Worm (Caenorhabditis elegans): Measurements from ENCODE around the gene spc-1.
A peak's percentile ranks its signal among the peaks of the same experiment; 100 is the strongest.

Gene spc-1

ce11 chrX:3156062-3156791 lies 29.3 kb upstream of the spc-1 start:
- TF ChIP-seq unc-39 (tag; optimal IDR thresholded peaks at IDR 0.05) (no peak), snpc-4 (tag; optimal IDR thresholded peaks at IDR 0.05) (no peak), flh-1 (GFP tag; optimal IDR thresholded peaks at IDR 0.05) (no peak), ham-2 (GFP tag; optimal IDR thresholded peaks at IDR 0.05) (no peak), tbx-8 (GFP tag; optimal IDR thresholded peaks at IDR 0.05) (no peak), cnd-1 (tag; optimal IDR thresholded peaks at IDR 0.05) (no peak), zip-8 (tag; optimal IDR thresholded peaks at IDR 0.05) (no peak), ceh-83 (GFP tag; optimal IDR thresholded peaks at IDR 0.05) (no peak)

ce11 chrX:3155111-3155843 lies 28.4 kb upstream of the spc-1 start:
- TF ChIP-seq zip-8 (tag; optimal IDR thresholded peaks at IDR 0.05), result peak; percentile 6
- TF ChIP-seq drap-1 (GFP tag; optimal IDR thresholded peaks at IDR 0.05), result no peak

ce11 chrX:3154562-3154961 lies 27.7 kb upstream of the spc-1 start:
- TF ChIP-seq nhr-76 (tag; optimal IDR thresholded peaks at IDR 0.05) (no peak), blmp-1 (tag; optimal IDR thresholded peaks at IDR 0.05) (no peak), ces-1 (GFP tag; optimal IDR thresholded peaks at IDR 0.05) (no peak), hlh-1 (tag; optimal IDR thresholded peaks at IDR 0.05) (no peak), tbx-8 (GFP tag; optimal IDR thresholded peaks at IDR 0.05) (no peak)

ce11 chrX:3153133-3153532 lies 26.3 kb upstream of the spc-1 start:
- TF ChIP-seq unc-39 (tag; optimal IDR thresholded peaks at IDR 0.05) (no peak), nhr-28 (tag; optimal IDR thresholded peaks at IDR 0.05) (no peak), sptf-1 (tag; optimal IDR thresholded peaks at IDR 0.05) (no peak), ceh-83 (GFP tag; optimal IDR thresholded peaks at IDR 0.05) (no peak), hlh-1 (tag; optimal IDR thresholded peaks at IDR 0.05) (no peak), ces-1 (GFP tag; optimal IDR thresholded peaks at IDR 0.05) (no peak), mep-1 (tag; optimal IDR thresholded peaks at IDR 0.05) (no peak)

- TF ChIP-seq nhr-2 (tag; optimal IDR thresholded peaks at IDR 0.05), result no peak
- no peak for TF ChIP-seq lsy-2 (tag; optimal IDR thresholded peaks at IDR 0.05)
- TF ChIP-seq lin-13 (tag; optimal IDR thresholded peaks at IDR 0.05), result no peak
- TF ChIP-seq ceh-39 (tag; optimal IDR thresholded peaks at IDR 0.05), result no peak
- no peak for TF ChIP-seq nhr-12 (tag; optimal IDR thresholded peaks at IDR 0.05)
- no peak for TF ChIP-seq unc-39 (tag; optimal IDR thresholded peaks at IDR 0.05)
- TF ChIP-seq cnd-1 (tag; optimal IDR thresholded peaks at IDR 0.05), result no peak
- no peak for TF ChIP-seq ztf-11 (tag; optimal IDR thresholded peaks at IDR 0.05)
- TF ChIP-seq unc-62 (GFP tag; optimal IDR thresholded peaks at IDR 0.05), result no peak
- TF ChIP-seq blmp-1 (tag; optimal IDR thresholded peaks at IDR 0.05), result no peak
- no peak for TF ChIP-seq sem-2 (GFP tag; optimal IDR thresholded peaks at IDR 0.05)
Measured at ce11 chrX:3152361-3152760, 25.5 kb upstream of the spc-1 start, which contains the start of gene bbln-1. bbln-1 (minus strand) TSS chrX:3152461.

ce11 chrX:3145265-3145664 lies 18.4 kb upstream of the spc-1 start, which contains the start of gene C15C7.4:
C15C7.4 (plus strand) TSS chrX:3145565.
- TF ChIP-seq elt-3 (tag; optimal IDR thresholded peaks at IDR 0.05) (no peak), mab-5 (tag; optimal IDR thresholded peaks at IDR 0.05) (no peak), bed-3 (GFP tag; optimal IDR thresholded peaks at IDR 0.05) (no peak)

- no peak for TF ChIP-seq mls-2 (tag; optimal IDR thresholded peaks at IDR 0.05)
- no peak for TF ChIP-seq ceh-83 (GFP tag; optimal IDR thresholded peaks at IDR 0.05)
- TF ChIP-seq nhr-28 (tag; optimal IDR thresholded peaks at IDR 0.05), result no peak
- TF ChIP-seq drap-1 (GFP tag; optimal IDR thresholded peaks at IDR 0.05), result no peak
- TF ChIP-seq nhr-76 (tag; optimal IDR thresholded peaks at IDR 0.05), result no peak
- TF ChIP-seq bed-3 (GFP tag; optimal IDR thresholded peaks at IDR 0.05), result no peak
- no peak for TF ChIP-seq sptf-1 (tag; optimal IDR thresholded peaks at IDR 0.05)
- no peak for TF ChIP-seq unc-62 (GFP tag; optimal IDR thresholded peaks at IDR 0.05)
- TF ChIP-seq mep-1 (tag; optimal IDR thresholded peaks at IDR 0.05), result no peak
- no peak for TF ChIP-seq elt-1 (tag; optimal IDR thresholded peaks at IDR 0.05; ENCODE audit: borderline replicate concordance, insufficient read depth)
- TF ChIP-seq pha-4 (tag; optimal IDR thresholded peaks at IDR 0.05), result no peak
- no peak for TF ChIP-seq tbx-8 (GFP tag; optimal IDR thresholded peaks at IDR 0.05)
- no peak for TF ChIP-seq nhr-12 (tag; optimal IDR thresholded peaks at IDR 0.05)
- TF ChIP-seq unc-39 (tag; optimal IDR thresholded peaks at IDR 0.05), result no peak
- no peak for TF ChIP-seq ham-2 (GFP tag; optimal IDR thresholded peaks at IDR 0.05)
- TF ChIP-seq mab-5 (tag; optimal IDR thresholded peaks at IDR 0.05), result no peak
- no peak for TF ChIP-seq hlh-1 (tag; optimal IDR thresholded peaks at IDR 0.05)
- no peak for TF ChIP-seq flh-1 (GFP tag; optimal IDR thresholded peaks at IDR 0.05)
- TF ChIP-seq ces-1 (GFP tag; optimal IDR thresholded peaks at IDR 0.05), result no peak
- no peak for TF ChIP-seq nhr-2 (tag; optimal IDR thresholded peaks at IDR 0.05)
Measured at ce11 chrX:3141704-3142103, 14.8 kb upstream of the spc-1 start.
